Fruit fly (Drosophila melanogaster): ENCODE data around the gene if.
A peak's percentile ranks its signal among the peaks of the same experiment; 100 is the strongest.

Gene if

DNA sequence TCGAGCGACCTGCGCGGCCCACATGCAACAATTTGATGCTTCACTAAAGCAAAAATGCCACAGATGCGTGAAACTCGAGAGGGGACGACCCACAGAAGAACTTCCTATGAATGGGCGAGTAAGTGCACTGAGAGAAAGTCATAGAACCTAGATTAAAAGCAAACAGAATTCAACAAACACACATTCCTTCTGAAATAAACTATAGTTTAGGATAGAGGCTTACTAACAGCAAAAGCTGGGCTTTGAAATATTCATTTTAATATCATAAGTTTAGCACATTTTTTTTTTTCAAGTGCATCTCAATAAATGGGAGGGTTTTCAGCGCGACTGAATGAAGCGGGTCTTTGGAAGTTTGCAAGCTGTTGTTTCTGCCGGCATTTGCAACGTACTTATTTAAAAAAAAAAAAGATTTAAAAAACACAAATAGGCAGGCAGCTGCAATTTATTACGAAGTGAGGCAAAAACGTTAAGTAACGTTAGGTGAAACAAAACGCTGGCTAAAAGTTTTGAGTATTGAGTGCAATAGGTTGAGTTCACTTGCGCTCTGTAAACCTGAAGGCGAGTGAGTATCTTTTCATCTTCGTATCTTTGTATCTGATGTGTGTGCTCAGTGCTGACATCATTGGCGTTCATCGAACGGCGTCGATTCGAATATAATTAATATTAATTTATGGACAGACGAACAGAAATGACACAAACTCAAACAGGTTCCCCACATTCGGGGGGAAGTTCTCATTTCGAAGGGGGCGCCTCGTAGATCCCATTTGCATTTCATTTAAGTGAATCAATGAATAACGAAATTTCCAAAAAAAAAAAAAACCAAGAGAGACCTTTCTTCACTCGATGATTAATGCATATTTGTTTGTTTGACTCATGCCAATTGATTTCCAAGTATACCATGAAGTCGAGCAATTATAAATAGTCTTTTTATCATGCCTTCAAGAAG is 10.1 kb downstream of the if start:
- TF ChIP-seq Jra (GFP tag; optimal IDR thresholded peaks at IDR 0.05) (no peak), sv (GFP tag; optimal IDR thresholded peaks at IDR 0.05) (peak; percentile 12), lola (GFP tag; optimal IDR thresholded peaks at IDR 0.05) (no peak), Myc (optimal IDR thresholded peaks at IDR 0.05) (no peak), N (GFP tag; optimal IDR thresholded peaks at IDR 0.05) (no peak), CrebA (GFP tag; optimal IDR thresholded peaks at IDR 0.05; ENCODE audit: borderline replicate concordance) (no peak), br (GFP tag; optimal IDR thresholded peaks at IDR 0.05) (peak; percentile 19), sage (GFP tag; optimal IDR thresholded peaks at IDR 0.05) (no peak), Hr83 (GFP tag; optimal IDR thresholded peaks at IDR 0.05; ENCODE audit: poor library complexity, severe bottlenecking) (no peak), GATAd (GFP tag; optimal IDR thresholded peaks at IDR 0.05) (no peak), Hr78 (GFP tag; optimal IDR thresholded peaks at IDR 0.05) (no peak), dl (GFP tag; optimal IDR thresholded peaks at IDR 0.05; ENCODE audit: insufficient read depth in 1 of 2, partially characterized antibody in 2 of 2) (no peak), dmrt93B (GFP tag; optimal IDR thresholded peaks at IDR 0.05) (peak; percentile 9), HLH106 (tag; optimal IDR thresholded peaks at IDR 0.05) (peak; percentile 47), CG9705 (GFP tag; optimal IDR thresholded peaks at IDR 0.05) (no peak), Abd-B (GFP tag; optimal IDR thresholded peaks at IDR 0.05) (no peak), Dfd (GFP tag; optimal IDR thresholded peaks at IDR 0.05) (no peak), CG32264 (GFP tag; optimal IDR thresholded peaks at IDR 0.05) (no peak), dsf (GFP tag; optimal IDR thresholded peaks at IDR 0.05; ENCODE audit: borderline replicate concordance) (no peak), Mio (GFP tag; optimal IDR thresholded peaks at IDR 0.05) (no peak), Sp1 (GFP tag; optimal IDR thresholded peaks at IDR 0.05) (no peak), tai (GFP tag; optimal IDR thresholded peaks at IDR 0.05) (no peak), ey (GFP tag; optimal IDR thresholded peaks at IDR 0.05) (peak; percentile 32), psq (GFP tag; optimal IDR thresholded peaks at IDR 0.05) (no peak), Dif (GFP tag; optimal IDR thresholded peaks at IDR 0.05; ENCODE audit: partially characterized antibody) (no peak), woc (GFP tag; optimal IDR thresholded peaks at IDR 0.05) (peak; percentile 35), usp (GFP tag; optimal IDR thresholded peaks at IDR 0.05) (no peak), pan (optimal IDR thresholded peaks at IDR 0.05) (no peak), fru (GFP tag; optimal IDR thresholded peaks at IDR 0.05) (peak; percentile 67), jim (GFP tag; optimal IDR thresholded peaks at IDR 0.05) (no peak), OdsH (GFP tag; optimal IDR thresholded peaks at IDR 0.05) (no peak), Vsx2 (GFP tag; optimal IDR thresholded peaks at IDR 0.05; ENCODE audit: partially characterized antibody) (no peak), foxo (GFP tag; optimal IDR thresholded peaks at IDR 0.05) (peak in 1 of 2 experiments; percentile 63), Rel (GFP tag; optimal IDR thresholded peaks at IDR 0.05) (no peak), Rel (tag; optimal IDR thresholded peaks at IDR 0.05) (no peak), h (GFP tag; optimal IDR thresholded peaks at IDR 0.05) (peak; percentile 66), rgr (GFP tag; optimal IDR thresholded peaks at IDR 0.05) (peak; percentile 6), brk (GFP tag; optimal IDR thresholded peaks at IDR 0.05) (no peak), Hnf4 (GFP tag; optimal IDR thresholded peaks at IDR 0.05) (no peak)

DNA sequence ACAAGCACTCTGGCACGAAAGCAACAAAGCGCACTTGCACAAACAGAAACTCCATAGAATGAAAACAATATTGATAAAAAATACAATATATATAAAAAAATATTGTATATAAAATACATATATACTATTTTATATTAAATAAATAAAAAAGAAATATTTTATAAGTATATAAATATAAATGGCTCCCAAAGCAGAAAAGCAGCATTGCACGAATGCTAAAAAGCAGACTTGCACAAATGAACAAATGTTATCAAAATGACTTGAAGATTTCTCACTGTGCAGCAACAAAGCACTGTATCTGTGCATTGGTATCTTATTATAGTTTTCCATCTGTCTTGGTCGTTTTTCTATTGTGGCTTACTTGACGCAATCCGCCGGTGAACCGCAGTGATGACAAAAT is 14.5 kb downstream of the if start:
- no peak for TF ChIP-seq Dif (GFP tag; optimal IDR thresholded peaks at IDR 0.05; ENCODE audit: partially characterized antibody)
- no peak for TF ChIP-seq CrebA (GFP tag; optimal IDR thresholded peaks at IDR 0.05; ENCODE audit: borderline replicate concordance)
- no peak for TF ChIP-seq Vsx2 (GFP tag; optimal IDR thresholded peaks at IDR 0.05; ENCODE audit: partially characterized antibody)
- no peak for TF ChIP-seq h (GFP tag; optimal IDR thresholded peaks at IDR 0.05)
- no peak for TF ChIP-seq tai (GFP tag; optimal IDR thresholded peaks at IDR 0.05)
- no peak for TF ChIP-seq CG32264 (GFP tag; optimal IDR thresholded peaks at IDR 0.05)
- TF ChIP-seq Mio (GFP tag; optimal IDR thresholded peaks at IDR 0.05), result no peak
- TF ChIP-seq ey (GFP tag; optimal IDR thresholded peaks at IDR 0.05), result no peak
- TF ChIP-seq usp (GFP tag; optimal IDR thresholded peaks at IDR 0.05), result no peak

All from whole organism, wandering third instar larva.